Fruit fly (Drosophila melanogaster): ENCODE data around the gene CG17917.

Gene CG17917

DNA sequence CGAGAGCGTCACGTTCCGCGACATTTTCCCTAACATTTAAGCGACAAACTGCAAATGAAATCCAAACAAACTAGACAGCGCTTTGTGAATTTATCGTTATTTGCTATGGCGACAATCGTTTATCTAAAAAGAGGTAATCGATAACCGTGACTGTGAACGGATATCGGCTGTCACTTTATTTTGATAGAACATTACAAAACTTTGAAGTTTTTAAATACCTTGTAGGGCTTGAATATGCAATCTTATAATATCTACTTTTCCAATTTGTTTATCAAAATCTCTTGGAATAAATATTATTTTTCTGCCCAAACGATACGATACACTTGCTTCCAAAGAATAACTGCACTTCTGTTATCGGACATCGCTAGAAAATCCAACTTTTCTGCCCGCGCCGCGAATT, 38.4 kb downstream of the CG17917 start, which contains the start of the genes CG1024 and TfIIFalpha (continued):
- peak; percentile 52 for TF ChIP-seq pzg (GFP tag; optimal IDR thresholded peaks at IDR 0.05)
- peak; percentile 76 for TF ChIP-seq amos (GFP tag; IDR thresholded peaks at IDR 0.05; ENCODE audit: partially characterized antibody)
- peak; percentile 3 for TF ChIP-seq Side (GFP tag; optimal IDR thresholded peaks at IDR 0.05)
- no peak for TF ChIP-seq CG5245 (GFP tag; optimal IDR thresholded peaks at IDR 0.05)
- peak; percentile 88 for TF ChIP-seq ato (GFP tag; IDR thresholded peaks at IDR 0.05; ENCODE audit: partially characterized antibody)
- peak; percentile 88 for TF ChIP-seq hb (GFP tag; IDR thresholded peaks at IDR 0.05; ENCODE audit: partially characterized antibody)
- peak; percentile 36 for TF ChIP-seq CG12391 (tag; optimal IDR thresholded peaks at IDR 0.05)
- TF ChIP-seq peb (GFP tag; IDR thresholded peaks at IDR 0.05): no peak
- peak; percentile 29 for TF ChIP-seq CG10267 (tag; optimal IDR thresholded peaks at IDR 0.05)
- no peak for TF ChIP-seq Eip74EF (GFP tag; optimal IDR thresholded peaks at IDR 0.05)
- 0 out of 2 replicates have a peak, but pooled peaks have one; percentile 8 for TF ChIP-seq Adf1 (GFP tag; IDR thresholded peaks at IDR 0.05)
- TF ChIP-seq chif (GFP tag; optimal IDR thresholded peaks at IDR 0.05): no peak
- TF ChIP-seq Myb (GFP tag; optimal IDR thresholded peaks at IDR 0.05): peak; percentile 39
- peak; percentile 96 for TF ChIP-seq CG34224 (GFP tag; IDR thresholded peaks at IDR 0.05; ENCODE audit: partially characterized antibody)
- TF ChIP-seq CG10321 (GFP tag; IDR thresholded peaks at IDR 0.05): no peak
- TF ChIP-seq inv (GFP tag; IDR thresholded peaks at IDR 0.05; ENCODE audit: partially characterized antibody): peak; percentile 84
- TF ChIP-seq Lhr (GFP tag; optimal IDR thresholded peaks at IDR 0.05): no peak
- TF ChIP-seq ERR (GFP tag; optimal IDR thresholded peaks at IDR 0.05): no peak
- no peak for TF ChIP-seq crol (GFP tag; IDR thresholded peaks at IDR 0.05)
- no peak for TF ChIP-seq PHDP (tag; optimal IDR thresholded peaks at IDR 0.05)
- no peak for TF ChIP-seq CG31365 (tag; optimal IDR thresholded peaks at IDR 0.05)
- peak; percentile 49 for TF ChIP-seq Med (GFP tag)
- peak; percentile 3 for TF ChIP-seq Xbp1 (GFP tag; optimal IDR thresholded peaks at IDR 0.05)
- 0 out of 2 replicates have a peak, but pooled peaks have one; percentile 31 for TF ChIP-seq sob (GFP tag; IDR thresholded peaks at IDR 0.05)
- TF ChIP-seq CG31388 (GFP tag; optimal IDR thresholded peaks at IDR 0.05): no peak
- TF ChIP-seq phol (tag; optimal IDR thresholded peaks at IDR 0.05): peak; percentile 50
- peak; percentile 40 for TF ChIP-seq nmo (GFP tag; optimal IDR thresholded peaks at IDR 0.05)
- peak; percentile 70 for TF ChIP-seq trem (tag; optimal IDR thresholded peaks at IDR 0.05)
- peak; percentile 38 for TF ChIP-seq Ets97D (GFP tag; optimal IDR thresholded peaks at IDR 0.05)
- peak; percentile 55 for TF ChIP-seq Dp (GFP tag; optimal IDR thresholded peaks at IDR 0.05)
- TF ChIP-seq chm (GFP tag; IDR thresholded peaks at IDR 0.05): no peak
- peak; percentile 87 for TF ChIP-seq CG7963 (GFP tag; IDR thresholded peaks at IDR 0.05; ENCODE audit: partially characterized antibody)
- TF ChIP-seq cg (GFP tag; optimal IDR thresholded peaks at IDR 0.05): peak; percentile 39
- TF ChIP-seq wek (GFP tag; optimal IDR thresholded peaks at IDR 0.05): no peak
- TF ChIP-seq CG13287 (GFP tag; IDR thresholded peaks at IDR 0.05; ENCODE audit: partially characterized antibody): peak; percentile 92
- peak; percentile 91 for TF ChIP-seq hbn (GFP tag; IDR thresholded peaks at IDR 0.05; ENCODE audit: partially characterized antibody)
- TF ChIP-seq MBD-R2 (GFP tag; IDR thresholded peaks at IDR 0.05): peak; percentile 73
- TF ChIP-seq CG12155 (GFP tag; optimal IDR thresholded peaks at IDR 0.05): peak; percentile 32
- TF ChIP-seq Stat92E (GFP tag; optimal IDR thresholded peaks at IDR 0.05): peak in 1 of 3 experiments; percentile 24
- TF ChIP-seq CG17186 (GFP tag; optimal IDR thresholded peaks at IDR 0.05): peak; percentile 25
- peak; percentile 24 for TF ChIP-seq CG2120 (GFP tag; optimal IDR thresholded peaks at IDR 0.05)
- TF ChIP-seq CG17359 (tag; optimal IDR thresholded peaks at IDR 0.05): no peak
- peak; percentile 6 for TF ChIP-seq CG8089 (GFP tag; optimal IDR thresholded peaks at IDR 0.05)
- no peak for TF ChIP-seq tin (GFP tag; optimal IDR thresholded peaks at IDR 0.05)
- no peak for TF ChIP-seq ham (GFP tag; IDR thresholded peaks at IDR 0.05)
- TF ChIP-seq CG2129 (GFP tag; IDR thresholded peaks at IDR 0.05; ENCODE audit: partially characterized antibody): peak; percentile 79
- no peak for TF ChIP-seq CG12219 (GFP tag; optimal IDR thresholded peaks at IDR 0.05)
- TF ChIP-seq org-1 (GFP tag; optimal IDR thresholded peaks at IDR 0.05): no peak
- peak; percentile 90 for TF ChIP-seq zen2 (GFP tag; IDR thresholded peaks at IDR 0.05; ENCODE audit: partially characterized antibody)
